Worm (Caenorhabditis elegans): ENCODE data around the gene F36H1.11.

F36H1.11 gene

ce11 chrIV:11011920-11012319, 37.1 kb upstream of the F36H1.11 start, which contains the start of gene ndx-9:
Gene ndx-9, minus strand, starts transcription at chrIV:11012020.
- TF ChIP-seq nhr-12 (tag; optimal IDR thresholded peaks at IDR 0.05) (no peak), nhr-71 (tag; optimal IDR thresholded peaks at IDR 0.05) (no peak), ceh-82 (tag; optimal IDR thresholded peaks at IDR 0.05) (no peak), swsn-7 (tag; optimal IDR thresholded peaks at IDR 0.05) (no peak)

ce11 chrIV:11015881-11016280, 33.1 kb upstream of the F36H1.11 start, which contains the start of gene F13H10.3:
Gene F13H10.3, minus strand, starts transcription at chrIV:11015953.
- TF ChIP-seq blmp-1 (tag; optimal IDR thresholded peaks at IDR 0.05) (no peak), nhr-77 (tag; optimal IDR thresholded peaks at IDR 0.05) (no peak), nhr-19 (GFP tag; conservative IDR thresholded peaks at IDR 0.05) (no peak), nhr-85 (tag) (no peak), snpc-4 (tag; optimal IDR thresholded peaks at IDR 0.05) (no peak), C16A3.4 (tag; optimal IDR thresholded peaks at IDR 0.05) (no peak), isw-1 (GFP tag; IDR thresholded peaks at IDR 0.05) (no peak), Y116A8C.19 (tag; optimal IDR thresholded peaks at IDR 0.05; ENCODE audit: borderline replicate concordance) (no peak), nhr-47 (tag; optimal IDR thresholded peaks at IDR 0.05) (no peak), nhr-12 (tag; optimal IDR thresholded peaks at IDR 0.05) (no peak), nhr-28 (tag; optimal IDR thresholded peaks at IDR 0.05) (no peak), zag-1 (tag; optimal IDR thresholded peaks at IDR 0.05) (no peak), F16B12.6 (tag; optimal IDR thresholded peaks at IDR 0.05) (no peak), ceh-8 (GFP tag; optimal IDR thresholded peaks at IDR 0.05) (no peak), pag-3 (tag; optimal IDR thresholded peaks at IDR 0.05; ENCODE audit: borderline replicate concordance, insufficient read depth) (no peak), ama-1 (optimal IDR thresholded peaks at IDR 0.05) (no peak), mab-9 (GFP tag; IDR thresholded peaks at IDR 0.05) (no peak), fos-1 (tag; optimal IDR thresholded peaks at IDR 0.05) (no peak), hpl-2 (GFP tag; optimal IDR thresholded peaks at IDR 0.05) (no peak), lin-13 (GFP tag; optimal IDR thresholded peaks at IDR 0.05) (no peak), lin-14 (GFP tag; optimal IDR thresholded peaks at IDR 0.05) (no peak), ceh-82 (tag; optimal IDR thresholded peaks at IDR 0.05) (no peak), snu-23 (GFP tag; optimal IDR thresholded peaks at IDR 0.05) (no peak), unc-62 (GFP tag; optimal IDR thresholded peaks at IDR 0.05) (no peak), sup-37 (GFP tag; optimal IDR thresholded peaks at IDR 0.05) (no peak), lin-35 (GFP tag; optimal IDR thresholded peaks at IDR 0.05) (peak in 1 of 2 experiments; percentile 53), pqm-1 (tag; optimal IDR thresholded peaks at IDR 0.05) (peak; percentile 19), efl-1 (optimal IDR thresholded peaks at IDR 0.05) (no peak), efl-1 (GFP tag; optimal IDR thresholded peaks at IDR 0.05 in 1 of 2) (peak in 1 of 2 experiments; percentile 27), ztf-11 (tag; optimal IDR thresholded peaks at IDR 0.05) (no peak), unc-86 (tag; optimal IDR thresholded peaks at IDR 0.05) (no peak), unc-98 (GFP tag; IDR thresholded peaks at IDR 0.05) (no peak), irx-1 (tag; optimal IDR thresholded peaks at IDR 0.05) (no peak), elt-2 (tag; optimal IDR thresholded peaks at IDR 0.05) (peak; percentile 54), nhr-20 (tag; optimal IDR thresholded peaks at IDR 0.05) (no peak), unc-30 (tag; optimal IDR thresholded peaks at IDR 0.05) (no peak), dsc-1 (tag; optimal IDR thresholded peaks at IDR 0.05) (no peak), vab-15 (tag; optimal IDR thresholded peaks at IDR 0.05) (no peak), nhr-90 (tag; optimal IDR thresholded peaks at IDR 0.05; ENCODE audit: poor library complexity) (peak; percentile 8), pax-3 (tag; optimal IDR thresholded peaks at IDR 0.05) (no peak)

All from whole organism, L1 larva.